Worm (Caenorhabditis elegans) whole organism, L2 larva: ENCODE results near the gene cey-1.
A peak's percentile ranks its signal among the peaks of the same experiment; 100 is the strongest.

Source experiments
- C34F6.9 ChIP-seq: fragments of 150-350 bp; optimal IDR thresholded peaks from 2 replicates; lab custom pipeline; 2014; ENCODE audit warnings: missing biosample characterization, missing genetic modification characterization
- F13H6.1 ChIP-seq: sonication (generic microtip); optimal IDR thresholded peaks from 2 replicates; lab custom pipeline; 2016; ENCODE audit warnings: missing genetic modification characterization, missing compliant biosample characterization
- R02D3.7 ChIP-seq: fragments of 150-350 bp; optimal IDR thresholded peaks from 2 replicates; lab custom pipeline; 2014; ENCODE audit warnings: missing biosample characterization, missing genetic modification characterization
- Y55F3AM.14 ChIP-seq: fragments of 200-800 bp; sonication (Bioruptor generic); optimal IDR thresholded peaks from 2 replicates; lab custom pipeline; 2018; ENCODE audit warnings: mild to moderate bottlenecking, missing genetic modification characterization, missing compliant biosample characterization
- ZK546.5 ChIP-seq: sonication (generic microtip); optimal IDR thresholded peaks from 2 replicates; lab custom pipeline; 2017; ENCODE audit warnings: missing biosample characterization, missing genetic modification characterization
- aly-2 ChIP-seq: fragments of 150-350 bp; optimal IDR thresholded peaks from 2 replicates; lab custom pipeline; 2014; ENCODE audit warnings: missing biosample characterization, missing genetic modification characterization
- ama-1 ChIP-seq: fragments of 150-350 bp; optimal IDR thresholded peaks from 2 replicates; lab custom pipeline; 2018; ENCODE audit warnings: inconsistent platforms
- blmp-1 ChIP-seq: sonication (generic microtip); optimal IDR thresholded peaks from 2 replicates; lab custom pipeline; 2017; ENCODE audit warnings: missing genetic modification characterization, mild to moderate bottlenecking, missing compliant biosample characterization, antibody characterized with exemption, moderate library complexity; ENCODE audit not compliant: insufficient read depth
- ceh-16 ChIP-seq: fragments of 150-350 bp; optimal IDR thresholded peaks from 2 replicates; lab custom pipeline; 2014; ENCODE audit warnings: missing biosample characterization, missing genetic modification characterization
- crh-2 ChIP-seq: sonication (generic microtip); optimal IDR thresholded peaks from 2 replicates; lab custom pipeline; 2017; ENCODE audit warnings: missing biosample characterization, missing genetic modification characterization
- dmd-4 ChIP-seq: sonication (generic microtip); optimal IDR thresholded peaks from 2 replicates; lab custom pipeline; 2017; ENCODE audit warnings: missing biosample characterization, missing genetic modification characterization
- egl-27 ChIP-seq: sonication (generic microtip); optimal IDR thresholded peaks from 3 replicates; lab custom pipeline; 2017; ENCODE audit warnings: missing biosample characterization, missing genetic modification reagents, missing genetic modification characterization
- elt-1 ChIP-seq: fragments of 150-350 bp; optimal IDR thresholded peaks from 2 replicates; lab custom pipeline; 2014; ENCODE audit warnings: missing biosample characterization, missing genetic modification characterization
- elt-3 ChIP-seq: sonication (generic microtip); optimal IDR thresholded peaks from 2 replicates; lab custom pipeline; 2017; ENCODE audit warnings: missing biosample characterization, missing genetic modification characterization
- lin-11 ChIP-seq: fragments of 150-350 bp; sonication (generic microtip); optimal IDR thresholded peaks from 2 replicates; lab custom pipeline; 2014; ENCODE audit warnings: missing biosample characterization, missing genetic modification characterization, inconsistent platforms, mixed read lengths
- lin-13 ChIP-seq: fragments of 150-350 bp; optimal IDR thresholded peaks from 2 replicates; lab custom pipeline; 2014; ENCODE audit warnings: missing biosample characterization, missing genetic modification reagents, missing genetic modification characterization
- lsy-2 ChIP-seq, 2 experiments: fragments of 150-350 bp in 1 of 2; sonication (generic microtip) in 1 of 2; optimal IDR thresholded peaks; 2 replicates each; lab custom pipeline; 2014 to 2017; ENCODE audit warnings: missing biosample characterization in 2 of 2, missing genetic modification characterization in 2 of 2
- mab-5 ChIP-seq: fragments of 150-350 bp; optimal IDR thresholded peaks from 2 replicates; lab custom pipeline; 2014; ENCODE audit warnings: missing biosample characterization, missing genetic modification characterization
- mbf-1 ChIP-seq: sonication (generic microtip); optimal IDR thresholded peaks from 2 replicates; lab custom pipeline; 2017; ENCODE audit warnings: missing biosample characterization, missing genetic modification characterization
- mdl-1 ChIP-seq, 2 experiments: fragments of 150-350 bp in 1 of 2; sonication (generic microtip) in 1 of 2; optimal IDR thresholded peaks; 2 replicates each; lab custom pipeline; 2017; ENCODE audit warnings: missing biosample characterization in 2 of 2, missing genetic modification characterization in 2 of 2
- nhr-10 ChIP-seq: sonication (generic microtip); optimal IDR thresholded peaks from 2 replicates; lab custom pipeline; 2017; ENCODE audit warnings: missing biosample characterization, missing genetic modification characterization
- nhr-11 ChIP-seq: fragments of 150-350 bp; optimal IDR thresholded peaks from 2 replicates; lab custom pipeline; 2014; ENCODE audit warnings: missing biosample characterization, missing genetic modification characterization
- nhr-12 ChIP-seq: fragments of 150-350 bp; optimal IDR thresholded peaks from 2 replicates; lab custom pipeline; 2014; ENCODE audit warnings: missing biosample characterization, missing genetic modification characterization
- nhr-129 ChIP-seq: fragments of 150-350 bp; optimal IDR thresholded peaks from 2 replicates; lab custom pipeline; 2014; ENCODE audit warnings: missing biosample characterization, missing genetic modification characterization
- nhr-23 ChIP-seq: fragments of 150-350 bp; optimal IDR thresholded peaks from 2 replicates; lab custom pipeline; 2014; ENCODE audit warnings: missing biosample characterization, missing genetic modification reagents, missing genetic modification characterization
- nhr-6 ChIP-seq: fragments of 150-350 bp; optimal IDR thresholded peaks from 2 replicates; lab custom pipeline; 2014; ENCODE audit warnings: missing biosample characterization, missing genetic modification characterization
- peb-1 ChIP-seq: fragments of 150-350 bp; optimal IDR thresholded peaks from 2 replicates; lab custom pipeline; 2014; ENCODE audit warnings: missing biosample characterization, missing genetic modification characterization
- sem-4 ChIP-seq: fragments of 150-350 bp; optimal IDR thresholded peaks from 2 replicates; lab custom pipeline; 2014; ENCODE audit warnings: missing biosample characterization, missing genetic modification reagents, missing genetic modification characterization
- skn-1 ChIP-seq: sonication (generic microtip); optimal IDR thresholded peaks from 2 replicates; lab custom pipeline; 2017; ENCODE audit warnings: missing biosample characterization, missing genetic modification characterization
- sma-9 ChIP-seq, 2 experiments: fragments of 150-350 bp in 1 of 2; sonication (generic microtip) in 1 of 2; optimal IDR thresholded peaks; 2 replicates each; lab custom pipeline; 2014 to 2016; ENCODE audit warnings: missing genetic modification characterization in 2 of 2, mild to moderate bottlenecking in 1 of 2, missing biosample characterization in 1 of 2, missing compliant biosample characterization in 1 of 2, missing genetic modification reagents in 1 of 2, moderate library complexity in 1 of 2
- unc-39 ChIP-seq: fragments of 150-350 bp; optimal IDR thresholded peaks from 2 replicates; lab custom pipeline; 2014; ENCODE audit warnings: missing biosample characterization, missing genetic modification characterization
- zag-1 ChIP-seq: fragments of 150-350 bp; optimal IDR thresholded peaks from 2 replicates; lab custom pipeline; 2014; ENCODE audit warnings: missing biosample characterization, missing genetic modification characterization
- ztf-1 ChIP-seq: fragments of 200-800 bp; sonication (Bioruptor generic); conservative IDR thresholded peaks from 2 replicates; pipeline ENCODE4 v1.3.6; 2022; ENCODE audit warnings: missing genetic modification characterization, missing compliant biosample characterization
- ztf-11 ChIP-seq: sonication (generic microtip); optimal IDR thresholded peaks from 2 replicates; lab custom pipeline; 2017; ENCODE audit warnings: missing biosample characterization, missing genetic modification characterization

The cey-1 gene

ce11 chrII:11041027-11041426 is at the start of gene cey-1:
TSS of gene cey-1 (minus strand) at chrII:11041206.
- no peak for TF ChIP-seq lin-13
- no peak for TF ChIP-seq mbf-1 (tag; lab: Kevin White, UChicago)
- TF ChIP-seq crh-2 (tag; lab: Kevin White, UChicago): no peak
- no peak for TF ChIP-seq Y55F3AM.14
- TF ChIP-seq lin-11: no peak
- TF ChIP-seq nhr-6 (tag; lab: Kevin White, UChicago): no peak
- TF ChIP-seq, all 48 proteins: peak for 0

ce11 chrII:11089356-11089755 is 48.4 kb upstream of the cey-1 start, which contains the start of gene unc-53:
TSS of gene unc-53 (minus strand) at chrII:11089456.
- TF ChIP-seq dmd-4: no peak
- TF ChIP-seq sma-9 (GFP tag; optimal IDR thresholded peaks at IDR 0.05; lab: Kevin White, UChicago): no peak
- TF ChIP-seq sma-9 (tag; optimal IDR thresholded peaks at IDR 0.05; lab: Kevin White, UChicago): no peak
- TF ChIP-seq nhr-129 (tag; lab: Kevin White, UChicago): no peak
- no peak for TF ChIP-seq egl-27
- no peak for TF ChIP-seq aly-2 (tag; lab: Kevin White, UChicago)
- TF ChIP-seq sem-4: no peak
- no peak for TF ChIP-seq nhr-6 (tag; lab: Kevin White, UChicago)
- TF ChIP-seq unc-39 (tag; lab: Kevin White, UChicago): no peak
- TF ChIP-seq, all 48 proteins: peak for 0

- TF ChIP-seq zag-1 (tag; lab: Kevin White, UChicago): no peak
- no peak for TF ChIP-seq F13H6.1 (tag; lab: Kevin White, UChicago)
- no peak for TF ChIP-seq dmd-4
- no peak for TF ChIP-seq elt-3
- no peak for TF ChIP-seq lsy-2 (tag; optimal IDR thresholded peaks at IDR 0.05; lab: Kevin White, UChicago)
- no peak for TF ChIP-seq nhr-23
- TF ChIP-seq peb-1: no peak
Observed at ce11 chrII:11088137-11088536, 47.1 kb upstream of the cey-1 start.

ce11 chrII:11086770-11087169 is 45.8 kb upstream of the cey-1 start:
- TF ChIP-seq ceh-16 (tag; lab: Kevin White, UChicago) (no peak), mdl-1 (tag; optimal IDR thresholded peaks at IDR 0.05; lab: Kevin White, UChicago) (no peak), ztf-11 (tag; lab: Kevin White, UChicago) (no peak), skn-1 (tag; lab: Kevin White, UChicago) (no peak), R02D3.7 (tag; lab: Kevin White, UChicago) (no peak), nhr-129 (tag; lab: Kevin White, UChicago) (no peak), C34F6.9 (tag; lab: Kevin White, UChicago) (no peak), F13H6.1 (tag; lab: Kevin White, UChicago) (no peak), ama-1 (lab: Kevin White, UChicago) (no peak), lin-13 (no peak), mab-5 (no peak), crh-2 (tag; lab: Kevin White, UChicago) (no peak), unc-39 (tag; lab: Kevin White, UChicago) (no peak), nhr-10 (tag; lab: Kevin White, UChicago) (no peak), nhr-11 (no peak), Y55F3AM.14 (no peak)
- TF ChIP-seq, all 48 proteins: peak for 0

- TF ChIP-seq ztf-1 (no peak), ceh-16 (tag; lab: Kevin White, UChicago) (peak; percentile 81), crh-2 (tag; lab: Kevin White, UChicago) (no peak), nhr-129 (tag; lab: Kevin White, UChicago) (no peak), unc-39 (tag; lab: Kevin White, UChicago) (no peak), Y55F3AM.14 (no peak), elt-1 (peak; percentile 79), ZK546.5 (tag; lab: Kevin White, UChicago) (no peak), mdl-1 (tag; optimal IDR thresholded peaks at IDR 0.05; lab: Kevin White, UChicago) (no peak), nhr-23 (peak; percentile 81), lin-11 (no peak), blmp-1 (tag; lab: Kevin White, UChicago) (peak; percentile 8), nhr-12 (no peak)
- TF ChIP-seq, all 48 proteins: peak for 4
Observed at ce11 chrII:11076550-11076949, 35.5 kb upstream of the cey-1 start.
